Fruit fly (Drosophila melanogaster) whole organism, embryonic: Measurements from ENCODE around the gene CG46440.

Experiments
- Asciz ChIP-seq: fragments of 200-800 bp; sonication (Bioruptor generic); optimal IDR thresholded peaks from 2 replicates; lab custom pipeline; 2017; ENCODE audit warnings: missing biosample characterization, mild to moderate bottlenecking, missing genetic modification characterization, missing genetic modification reagents
- CG10543 ChIP-seq: fragments of 200-800 bp; sonication (Bioruptor generic); optimal IDR thresholded peaks from 3 replicates; lab custom pipeline; 2017; ENCODE audit warnings: missing biosample characterization, mild to moderate bottlenecking, missing genetic modification characterization, moderate library complexity
- CG11085 ChIP-seq: fragments of 200-800 bp; sonication (Bioruptor generic); IDR thresholded peaks from 2 replicates; pipeline ENCODE4 v1.3.6; 2022; ENCODE audit warnings: missing biosample characterization, missing genetic modification characterization
- CG11723 ChIP-seq: fragments of 200-800 bp; sonication (Bioruptor generic); optimal IDR thresholded peaks from 2 replicates; lab custom pipeline; 2017; ENCODE audit warnings: missing biosample characterization, mild to moderate bottlenecking, missing genetic modification characterization
- CG12071 ChIP-seq: fragments of 200-800 bp; sonication (Bioruptor generic); optimal IDR thresholded peaks from 3 replicates; lab custom pipeline; 2018; ENCODE audit warnings: missing biosample characterization, mild to moderate bottlenecking, missing genetic modification characterization
- CG12659 ChIP-seq: fragments of 200-800 bp; sonication (Bioruptor generic); optimal IDR thresholded peaks from 3 replicates; lab custom pipeline; 2017; ENCODE audit warnings: mild to moderate bottlenecking, missing biosample characterization, missing genetic modification reagents, missing genetic modification characterization
- CG12942 ChIP-seq: fragments of 200-800 bp; sonication (Bioruptor generic); optimal IDR thresholded peaks from 3 replicates; lab custom pipeline; 2016; ENCODE audit warnings: missing biosample characterization, missing genetic modification characterization
- CG13296 ChIP-seq: fragments of 200-800 bp; sonication (Bioruptor generic); optimal IDR thresholded peaks from 3 replicates; lab custom pipeline; 2018; ENCODE audit warnings: missing biosample characterization, mild to moderate bottlenecking, missing genetic modification characterization
- CG14710 ChIP-seq: fragments of 200-800 bp; sonication (Bioruptor generic); optimal IDR thresholded peaks from 3 replicates; lab custom pipeline; 2019; ENCODE audit warnings: missing biosample characterization, mild to moderate bottlenecking, missing genetic modification characterization, moderate library complexity
- CG14965 ChIP-seq: fragments of 200-800 bp; sonication (Bioruptor generic); optimal IDR thresholded peaks from 2 replicates; lab custom pipeline; 2016; ENCODE audit warnings: missing biosample characterization, missing genetic modification characterization, borderline replicate concordance
- CG15479 ChIP-seq: fragments of 200-800 bp; sonication (Bioruptor generic); optimal IDR thresholded peaks from 3 replicates; lab custom pipeline; 2019; ENCODE audit warnings: missing biosample characterization, mild to moderate bottlenecking, missing genetic modification characterization, moderate library complexity
- CG18476 ChIP-seq: fragments of 200-800 bp; sonication (Bioruptor generic); optimal IDR thresholded peaks from 2 replicates; lab custom pipeline; 2016; ENCODE audit warnings: missing biosample characterization, mild to moderate bottlenecking, missing genetic modification characterization
- CG2202 ChIP-seq: fragments of 200-800 bp; sonication (Bioruptor generic); optimal IDR thresholded peaks from 2 replicates; lab custom pipeline; 2018; ENCODE audit warnings: missing biosample characterization, mild to moderate bottlenecking, missing genetic modification characterization
- CG32532 ChIP-seq: fragments of 200-800 bp; sonication (Bioruptor generic); IDR thresholded peaks from 2 replicates; pipeline ENCODE4 v1.3.6; 2022; ENCODE audit warnings: missing biosample characterization, missing genetic modification characterization
- CG3995 ChIP-seq: fragments of 200-800 bp; sonication (Bioruptor generic); optimal IDR thresholded peaks from 3 replicates; lab custom pipeline; 2016; ENCODE audit warnings: missing biosample characterization, missing genetic modification characterization
- CG42726 ChIP-seq: fragments of 200-800 bp; sonication (Bioruptor generic); IDR thresholded peaks from 2 replicates; pipeline ENCODE4 v1.3.6; 2022; ENCODE audit warnings: missing biosample characterization, missing genetic modification characterization; ENCODE audit not compliant: partially characterized antibody
- CG4617 ChIP-seq: fragments of 200-800 bp; sonication (Bioruptor generic); optimal IDR thresholded peaks from 3 replicates; lab custom pipeline; 2016; ENCODE audit warnings: missing biosample characterization, missing genetic modification characterization, borderline replicate concordance
- CG7987 ChIP-seq: fragments of 200-800 bp; sonication (Bioruptor generic); optimal IDR thresholded peaks from 2 replicates; lab custom pipeline; 2018; ENCODE audit warnings: missing biosample characterization, mild to moderate bottlenecking, missing genetic modification characterization, moderate library complexity
- CG9876 ChIP-seq: fragments of 200-800 bp; sonication (Bioruptor generic); optimal IDR thresholded peaks from 2 replicates; lab custom pipeline; 2016; ENCODE audit warnings: missing biosample characterization, missing genetic modification characterization
- CG9932 ChIP-seq: fragments of 200-800 bp; sonication (Bioruptor generic); IDR thresholded peaks from 2 replicates; pipeline ENCODE4 v1.3.6; 2022; ENCODE audit warnings: missing biosample characterization, missing genetic modification characterization
- CTCF ChIP-seq: fragments of 200-800 bp; sonication (Bioruptor generic); optimal IDR thresholded peaks from 2 replicates; lab custom pipeline; 2017; ENCODE audit warnings: missing biosample characterization, mild to moderate bottlenecking, missing genetic modification characterization, moderate library complexity
- CoRest ChIP-seq: fragments of 200-800 bp; sonication (Bioruptor generic); optimal IDR thresholded peaks from 3 replicates; lab custom pipeline; 2018; ENCODE audit warnings: missing biosample characterization, mild to moderate bottlenecking, missing genetic modification characterization, moderate library complexity
- Dad ChIP-seq: fragments of 200-800 bp; sonication (Bioruptor generic); optimal IDR thresholded peaks from 3 replicates; lab custom pipeline; 2016; ENCODE audit warnings: missing biosample characterization, missing genetic modification characterization
- Doc3 ChIP-seq: fragments of 200-800 bp; sonication (Bioruptor generic); IDR thresholded peaks from 3 replicates; pipeline ENCODE4 v1.3.6; 2022; ENCODE audit warnings: missing biosample characterization, missing genetic modification characterization; ENCODE audit not compliant: partially characterized antibody
- Ets65A ChIP-seq: fragments of 200-800 bp; sonication (Bioruptor generic); peaks from one replicate; lab custom pipeline; 2016; ENCODE audit warnings: missing biosample characterization, missing genetic modification characterization
- H15 ChIP-seq: fragments of 200-800 bp; sonication (Bioruptor generic); IDR thresholded peaks from 3 replicates; pipeline ENCODE4 v1.3.6; 2022; ENCODE audit warnings: missing biosample characterization, missing genetic modification characterization
- Hand ChIP-seq: fragments of 200-800 bp; sonication (Bioruptor generic); optimal IDR thresholded peaks from 2 replicates; lab custom pipeline; 2017; ENCODE audit warnings: mild to moderate bottlenecking, missing biosample characterization, missing genetic modification reagents, missing genetic modification characterization
- Hsf ChIP-seq: fragments of 200-800 bp; sonication (Bioruptor generic); optimal IDR thresholded peaks from 3 replicates; lab custom pipeline; 2016; ENCODE audit warnings: missing biosample characterization, missing genetic modification characterization
- MBD-R2 ChIP-seq: fragments of 200-800 bp; sonication (Bioruptor generic); IDR thresholded peaks from 2 replicates; pipeline ENCODE4 v1.3.6; 2022; ENCODE audit warnings: missing biosample characterization, missing genetic modification characterization
- Max ChIP-seq: fragments of 200-800 bp; sonication (Bioruptor generic); optimal IDR thresholded peaks from 2 replicates; lab custom pipeline; 2016; ENCODE audit warnings: missing biosample characterization, mild to moderate bottlenecking, missing genetic modification characterization
- NFAT ChIP-seq: fragments of 200-800 bp; sonication (Bioruptor generic); IDR thresholded peaks from 2 replicates; pipeline ENCODE4 v1.3.6; 2022; ENCODE audit warnings: missing biosample characterization, missing genetic modification characterization
- NK7.1 ChIP-seq: fragments of 200-800 bp; sonication (Bioruptor generic); optimal IDR thresholded peaks from 3 replicates; lab custom pipeline; 2016; ENCODE audit warnings: missing biosample characterization, missing genetic modification characterization
- Neu2 ChIP-seq: fragments of 200-800 bp; sonication (Bioruptor generic); optimal IDR thresholded peaks from 3 replicates; lab custom pipeline; 2016; ENCODE audit warnings: missing biosample characterization, missing genetic modification characterization, borderline replicate concordance
- Ravus ChIP-seq: fragments of 200-800 bp; sonication (Bioruptor generic); IDR thresholded peaks from 2 replicates; pipeline ENCODE4 v1.3.6; 2022; ENCODE audit warnings: missing biosample characterization, missing genetic modification characterization
- TFAM ChIP-seq: fragments of 200-800 bp; sonication (Bioruptor generic); optimal IDR thresholded peaks from 2 replicates; lab custom pipeline; 2017; ENCODE audit warnings: missing biosample characterization, missing genetic modification characterization, inconsistent platforms
- ash1 ChIP-seq: fragments of 200-800 bp; sonication (Bioruptor generic); optimal IDR thresholded peaks from 2 replicates; lab custom pipeline; 2018; ENCODE audit warnings: missing biosample characterization, mild to moderate bottlenecking, missing genetic modification characterization
- bbx ChIP-seq: fragments of 200-800 bp; sonication (Bioruptor generic); IDR thresholded peaks from 2 replicates; pipeline ENCODE4 v1.3.6; 2022; ENCODE audit warnings: missing biosample characterization, missing genetic modification characterization; ENCODE audit not compliant: partially characterized antibody
- bcd ChIP-seq: fragments of 200-800 bp; sonication (Bioruptor generic); optimal IDR thresholded peaks from 2 replicates; lab custom pipeline; 2017; ENCODE audit warnings: missing biosample characterization, mild to moderate bottlenecking, missing genetic modification characterization
- cato ChIP-seq: fragments of 200-800 bp; sonication (Bioruptor generic); optimal IDR thresholded peaks from 2 replicates; lab custom pipeline; 2016; ENCODE audit warnings: missing biosample characterization, missing genetic modification characterization, borderline replicate concordance
- dan ChIP-seq: fragments of 200-800 bp; sonication (Bioruptor generic); IDR thresholded peaks from 2 replicates; pipeline ENCODE4 v1.3.6; 2022; ENCODE audit warnings: missing biosample characterization, missing genetic modification characterization
- dmrt11E ChIP-seq: fragments of 200-800 bp; sonication (Bioruptor generic); optimal IDR thresholded peaks from 3 replicates; lab custom pipeline; 2018; ENCODE audit warnings: missing biosample characterization, mild to moderate bottlenecking, missing genetic modification characterization, moderate library complexity
- fd3F ChIP-seq: fragments of 200-800 bp; sonication (Bioruptor generic); optimal IDR thresholded peaks from 2 replicates; lab custom pipeline; 2018; ENCODE audit warnings: missing biosample characterization, mild to moderate bottlenecking, missing genetic modification characterization, moderate library complexity
- gcm ChIP-seq: fragments of 200-800 bp; sonication (Bioruptor generic); optimal IDR thresholded peaks from 2 replicates; lab custom pipeline; 2019; ENCODE audit warnings: missing biosample characterization, mild to moderate bottlenecking, missing genetic modification characterization, moderate library complexity
- gfzf ChIP-seq: fragments of 200-800 bp; sonication (Bioruptor generic); optimal IDR thresholded peaks from 2 replicates; lab custom pipeline; 2016; ENCODE audit warnings: missing biosample characterization, mild to moderate bottlenecking, missing genetic modification characterization, moderate library complexity
- gsb-n ChIP-seq: fragments of 200-800 bp; sonication (Bioruptor generic); optimal IDR thresholded peaks from 3 replicates; lab custom pipeline; 2018; ENCODE audit warnings: missing biosample characterization, mild to moderate bottlenecking, missing genetic modification characterization
- kni ChIP-seq: fragments of 200-800 bp; sonication (Bioruptor generic); optimal IDR thresholded peaks from 3 replicates; lab custom pipeline; 2017; ENCODE audit warnings: mild to moderate bottlenecking, missing biosample characterization, missing genetic modification reagents, missing genetic modification characterization
- phol ChIP-seq: fragments of 200-800 bp; sonication (Bioruptor generic); optimal IDR thresholded peaks from 3 replicates; lab custom pipeline; 2018; ENCODE audit warnings: missing biosample characterization, mild to moderate bottlenecking, missing genetic modification characterization, moderate library complexity
- stwl ChIP-seq: fragments of 200-800 bp; sonication (Bioruptor generic); optimal IDR thresholded peaks from 3 replicates; lab custom pipeline; 2018; ENCODE audit warnings: missing biosample characterization, mild to moderate bottlenecking, missing genetic modification characterization, moderate library complexity
- sug ChIP-seq: fragments of 200-800 bp; optimal IDR thresholded peaks from 2 replicates; lab custom pipeline; 2019; ENCODE audit warnings: missing biosample characterization, mild to moderate bottlenecking, missing genetic modification characterization, moderate library complexity
- tap ChIP-seq: fragments of 200-800 bp; optimal IDR thresholded peaks from 3 replicates; lab custom pipeline; 2019; ENCODE audit warnings: missing biosample characterization, mild to moderate bottlenecking, missing genetic modification characterization, moderate library complexity
- ttk ChIP-seq: fragments of 200-800 bp; sonication (Bioruptor generic); IDR thresholded peaks from 2 replicates; pipeline ENCODE4 v2.1.2; 2022; ENCODE audit warnings: missing biosample characterization, missing genetic modification characterization

The CG46440 gene

dm6 chrX:15869843-15870242, 12.2 kb upstream of the CG46440 start, which contains the start of gene CG16952 (continued):
- TF ChIP-seq kni (GFP tag; lab: Kevin White, UChicago) (no peak), Max (GFP tag; lab: Kevin White, UChicago) (no peak), CG12942 (GFP tag; lab: Kevin White, UChicago) (no peak), tap (tag; lab: Kevin White, UChicago) (no peak), CG14965 (no peak), CG3995 (GFP tag; lab: Kevin White, UChicago) (no peak), TFAM (GFP tag; lab: Kevin White, UChicago) (no peak), Doc3 (GFP tag; lab: Robert Waterston, UW) (peak; percentile 88), CG18476 (GFP tag; lab: Kevin White, UChicago) (no peak), H15 (GFP tag; lab: Robert Waterston, UW) (no peak), bcd (GFP tag; lab: Kevin White, UChicago) (no peak), CG42726 (peak; percentile 50; the same call in 1 of the 2 replicates), Neu2 (GFP tag; lab: Kevin White, UChicago) (no peak), gsb-n (tag; lab: Kevin White, UChicago) (no peak), CG7987 (GFP tag; lab: Kevin White, UChicago) (no peak), cato (GFP tag; lab: Kevin White, UChicago) (no peak), stwl (tag; lab: Kevin White, UChicago) (peak; percentile 76), CG15479 (GFP tag; lab: Kevin White, UChicago) (no peak), CG9932 (GFP tag; lab: Robert Waterston, UW) (peak; percentile 40; the same call in 1 of the 2 replicates), Asciz (GFP tag; lab: Kevin White, UChicago) (no peak), CG2202 (tag; lab: Kevin White, UChicago) (no peak), CoRest (tag; lab: Kevin White, UChicago) (peak; percentile 53), fd3F (GFP tag; lab: Kevin White, UChicago) (no peak), CG11085 (no peak), CG10543 (GFP tag; lab: Kevin White, UChicago) (no peak), Dad (no peak), NK7.1 (GFP tag; lab: Kevin White, UChicago) (no peak), CG12071 (GFP tag; lab: Kevin White, UChicago) (no peak), CG14710 (tag; lab: Kevin White, UChicago) (peak; percentile 57), CG12659 (GFP tag; lab: Kevin White, UChicago) (peak; percentile 57), CG13296 (GFP tag; lab: Kevin White, UChicago) (no peak), MBD-R2 (GFP tag; lab: Robert Waterston, UW) (0 out of 2 replicates have a peak, but pooled peaks have one; percentile 20), CTCF (GFP tag; lab: Kevin White, UChicago) (no peak), Ravus (GFP tag; lab: Robert Waterston, UW) (no peak), ash1 (GFP tag; lab: Kevin White, UChicago) (no peak), NFAT (GFP tag; lab: Robert Waterston, UW) (no peak), phol (tag; lab: Kevin White, UChicago) (peak; percentile 51), sug (tag; lab: Kevin White, UChicago) (no peak), dmrt11E (tag; lab: Kevin White, UChicago) (no peak), CG32532 (GFP tag; lab: Robert Waterston, UW) (no peak), CG11723 (GFP tag; lab: Kevin White, UChicago) (no peak), gfzf (peak; percentile 61), bbx (GFP tag; lab: Robert Waterston, UW) (peak; percentile 70), CG4617 (GFP tag; lab: Kevin White, UChicago) (peak; percentile 26), Hand (no peak), CG9876 (GFP tag; lab: Kevin White, UChicago) (no peak), Ets65A (GFP tag; lab: Kevin White, UChicago) (no peak), gcm (GFP tag; lab: Kevin White, UChicago) (no peak), Hsf (no peak), ttk (no peak), dan (GFP tag; lab: Robert Waterston, UW) (no peak)
